Fruit fly (Drosophila melanogaster) whole organism, wandering third instar larva: ENCODE measurements around the gene Alms1b.

Experiments
- Abd-B ChIP-seq: fragments of >200 bp; optimal IDR thresholded peaks from 2 replicates; lab custom pipeline; 2017; ENCODE audit warnings: missing biosample characterization, missing genetic modification characterization
- CG32264 ChIP-seq: fragments of 200-800 bp; sonication (Bioruptor generic); optimal IDR thresholded peaks from 2 replicates; lab custom pipeline; 2016; ENCODE audit warnings: missing biosample characterization, missing genetic modification characterization
- CG9705 ChIP-seq: fragments of 200-800 bp; sonication (Bioruptor generic); optimal IDR thresholded peaks from 2 replicates; lab custom pipeline; 2018; ENCODE audit warnings: missing biosample characterization, mild to moderate bottlenecking, missing genetic modification characterization
- Dfd ChIP-seq: fragments of >200 bp; optimal IDR thresholded peaks from 2 replicates; lab custom pipeline; 2017; ENCODE audit warnings: missing biosample characterization, missing genetic modification characterization
- GATAd ChIP-seq: sonication (Bioruptor generic); optimal IDR thresholded peaks from 2 replicates; lab custom pipeline; 2016; ENCODE audit warnings: missing biosample characterization, missing genetic modification characterization
- HLH106 ChIP-seq: fragments of 200-800 bp; optimal IDR thresholded peaks from 3 replicates; lab custom pipeline; 2019; ENCODE audit warnings: missing biosample characterization, mild to moderate bottlenecking, missing genetic modification characterization, moderate library complexity
- Hnf4 ChIP-seq: fragments of 200-800 bp; sonication (Bioruptor generic); optimal IDR thresholded peaks from 2 replicates; lab custom pipeline; 2016; ENCODE audit warnings: missing biosample characterization, mild to moderate bottlenecking, missing genetic modification characterization
- Hr78 ChIP-seq: fragments of >200 bp; optimal IDR thresholded peaks from 2 replicates; lab custom pipeline; 2017; ENCODE audit warnings: missing biosample characterization, missing genetic modification characterization
- Jra ChIP-seq: sonication (Bioruptor generic); optimal IDR thresholded peaks from 2 replicates; lab custom pipeline; 2016; ENCODE audit warnings: missing biosample characterization, missing genetic modification characterization
- Mio ChIP-seq: sonication (Bioruptor generic); optimal IDR thresholded peaks from 2 replicates; lab custom pipeline; 2016; ENCODE audit warnings: missing biosample characterization, missing genetic modification characterization
- Myc ChIP-seq: fragments of >200 bp; optimal IDR thresholded peaks from 2 replicates; lab custom pipeline; 2017
- N ChIP-seq: fragments of >200 bp; optimal IDR thresholded peaks from 2 replicates; lab custom pipeline; 2018; ENCODE audit warnings: missing biosample characterization, missing external identifiers, missing genetic modification characterization
- OdsH ChIP-seq: fragments of 200-800 bp; sonication (Bioruptor generic); optimal IDR thresholded peaks from 2 replicates; lab custom pipeline; 2016; ENCODE audit warnings: missing biosample characterization, mild to moderate bottlenecking, missing genetic modification characterization
- Rel ChIP-seq, 2 experiments: fragments of 200-800 bp; sonication (Bioruptor generic) in 1 of 2; optimal IDR thresholded peaks; 2 replicates in 1 of 2; 3 replicates in 1 of 2; lab custom pipeline; 2016 to 2019; ENCODE audit warnings: mild to moderate bottlenecking in 2 of 2, missing biosample characterization in 2 of 2, missing genetic modification characterization in 2 of 2, moderate library complexity in 1 of 2
- Sp1 ChIP-seq: fragments of 200-800 bp; sonication (Bioruptor generic); optimal IDR thresholded peaks from 3 replicates; lab custom pipeline; 2019; ENCODE audit warnings: missing biosample characterization, mild to moderate bottlenecking, missing genetic modification characterization, moderate library complexity
- Vsx2 ChIP-seq: fragments of 200-300, 225-300 bp; sonication (Bioruptor generic); optimal IDR thresholded peaks from 2 replicates; lab custom pipeline; 2018; ENCODE audit warnings: missing biosample characterization, missing genetic modification characterization; ENCODE audit not compliant: partially characterized antibody
- br ChIP-seq: fragments of 200-800 bp; sonication (Bioruptor generic); optimal IDR thresholded peaks from 2 replicates; lab custom pipeline; 2016; ENCODE audit warnings: missing biosample characterization, missing genetic modification characterization
- brk ChIP-seq: fragments of 200-800 bp; sonication (Bioruptor generic); optimal IDR thresholded peaks from 2 replicates; lab custom pipeline; 2016; ENCODE audit warnings: missing biosample characterization, mild to moderate bottlenecking, missing genetic modification characterization
- dl ChIP-seq, 2 experiments: fragments of 175-275, 200-275 bp in 1 of 2; fragments of 200-275 bp in 1 of 2; sonication (Bioruptor generic); optimal IDR thresholded peaks; lab custom pipeline; 2018; ENCODE audit warnings: mild to moderate bottlenecking in 2 of 2, missing biosample characterization in 2 of 2, missing genetic modification characterization in 2 of 2, moderate library complexity in 2 of 2; ENCODE audit not compliant: partially characterized antibody in 2 of 2, insufficient read depth in 1 of 2
- dmrt93B ChIP-seq: fragments of 200-800 bp; sonication (Bioruptor generic); optimal IDR thresholded peaks from 2 replicates; lab custom pipeline; 2018; ENCODE audit warnings: missing biosample characterization, mild to moderate bottlenecking, missing genetic modification characterization
- dsf ChIP-seq: sonication (Bioruptor generic); optimal IDR thresholded peaks from 2 replicates; lab custom pipeline; 2016; ENCODE audit warnings: missing biosample characterization, missing genetic modification characterization, borderline replicate concordance
- ey ChIP-seq: fragments of 200-800 bp; sonication (Bioruptor generic); optimal IDR thresholded peaks from 2 replicates; lab custom pipeline; 2016; ENCODE audit warnings: missing biosample characterization, missing genetic modification characterization
- foxo ChIP-seq, 2 experiments: fragments of 200-800 bp; sonication (Bioruptor generic); optimal IDR thresholded peaks; 2 replicates in 1 of 2; 3 replicates in 1 of 2; lab custom pipeline; 2016 to 2017; ENCODE audit warnings: missing biosample characterization in 2 of 2, missing genetic modification characterization in 2 of 2
- fru ChIP-seq: fragments of 200-800 bp; sonication (Bioruptor generic); optimal IDR thresholded peaks from 3 replicates; lab custom pipeline; 2016; ENCODE audit warnings: missing biosample characterization, mild to moderate bottlenecking, missing genetic modification characterization
- h ChIP-seq: fragments of 200-800 bp; sonication (Bioruptor generic); optimal IDR thresholded peaks from 3 replicates; lab custom pipeline; 2016; ENCODE audit warnings: missing biosample characterization, mild to moderate bottlenecking, missing genetic modification characterization
- jim ChIP-seq: fragments of 175-275, 200-325 bp; sonication (Bioruptor generic); optimal IDR thresholded peaks from 2 replicates; lab custom pipeline; 2016; ENCODE audit warnings: missing biosample characterization, mild to moderate bottlenecking, missing genetic modification characterization
- pan ChIP-seq: fragments of >200 bp; optimal IDR thresholded peaks from 2 replicates; lab custom pipeline; 2017
- psq ChIP-seq: fragments of 200-800 bp; sonication (Bioruptor generic); optimal IDR thresholded peaks from 3 replicates; lab custom pipeline; 2017; ENCODE audit warnings: missing biosample characterization, mild to moderate bottlenecking, missing genetic modification characterization, moderate library complexity
- rgr ChIP-seq: fragments of 200-800 bp; sonication (Bioruptor generic); optimal IDR thresholded peaks from 3 replicates; lab custom pipeline; 2016; ENCODE audit warnings: missing biosample characterization, mild to moderate bottlenecking, missing genetic modification characterization
- sv ChIP-seq: fragments of 200-800 bp; sonication (Bioruptor generic); optimal IDR thresholded peaks from 3 replicates; lab custom pipeline; 2016; ENCODE audit warnings: missing biosample characterization, missing genetic modification characterization
- tai ChIP-seq: sonication (Bioruptor generic); optimal IDR thresholded peaks from 2 replicates; lab custom pipeline; 2016; ENCODE audit warnings: missing biosample characterization, missing genetic modification characterization
- usp ChIP-seq: fragments of >200 bp; optimal IDR thresholded peaks from 2 replicates; lab custom pipeline; 2017; ENCODE audit warnings: missing biosample characterization, missing genetic modification characterization
- woc ChIP-seq: sonication (Bioruptor generic); optimal IDR thresholded peaks from 2 replicates; lab custom pipeline; 2016; ENCODE audit warnings: missing biosample characterization, mild to moderate bottlenecking, missing genetic modification characterization

Gene Alms1b

dm6 chrX:4599897-4600469, 30.8 kb downstream of the Alms1b start:
- TF ChIP-seq dsf (GFP tag; lab: Kevin White, UChicago) (no peak), N (GFP tag; lab: Kevin White, UChicago) (no peak), GATAd (no peak), dmrt93B (no peak), CG9705 (GFP tag; lab: Kevin White, UChicago) (no peak), dl (GFP tag; optimal IDR thresholded peaks at IDR 0.05; lab: Kevin White, UChicago; ENCODE audit: insufficient read depth in 1 of 2, partially characterized antibody in 2 of 2) (no peak), CG32264 (GFP tag; lab: Kevin White, UChicago) (no peak), Hr78 (no peak), woc (GFP tag; lab: Kevin White, UChicago) (no peak), Vsx2 (GFP tag; lab: Kevin White, UChicago) (no peak), tai (GFP tag; lab: Kevin White, UChicago) (no peak), jim (GFP tag; lab: Kevin White, UChicago) (no peak), Abd-B (no peak)

- TF ChIP-seq psq (GFP tag; lab: Kevin White, UChicago), result peak; percentile 12
- TF ChIP-seq Dfd (GFP tag; lab: Kevin White, UChicago), result no peak
These were observed 34.1 kb downstream of the Alms1b start for dm6 chrX:4596467-4597183.

dm6 chrX:4592258-4592657, 38.5 kb downstream of the Alms1b start:
- TF ChIP-seq dsf (GFP tag; lab: Kevin White, UChicago) (no peak), Rel (GFP tag; optimal IDR thresholded peaks at IDR 0.05; lab: Kevin White, UChicago) (no peak), Rel (tag; optimal IDR thresholded peaks at IDR 0.05; lab: Kevin White, UChicago) (peak; percentile 53)

dm6 chrX:4590772-4591064, 40.0 kb downstream of the Alms1b start:
- TF ChIP-seq Dfd (GFP tag; lab: Kevin White, UChicago) (no peak), Vsx2 (GFP tag; lab: Kevin White, UChicago) (no peak), dmrt93B (no peak), brk (GFP tag; lab: Kevin White, UChicago) (no peak), br (GFP tag; lab: Kevin White, UChicago) (no peak), Hr78 (no peak), rgr (GFP tag; lab: Kevin White, UChicago) (no peak), Jra (GFP tag; lab: Kevin White, UChicago) (no peak)
- TF ChIP-seq, all 38 proteins: peak for 0

dm6 chrX:4589951-4590771, 40.6 kb downstream of the Alms1b start:
- TF ChIP-seq pan (lab: Kevin White, UChicago) (no peak), woc (GFP tag; lab: Kevin White, UChicago) (peak; percentile 15), psq (GFP tag; lab: Kevin White, UChicago) (peak; percentile 78), Sp1 (GFP tag; lab: Kevin White, UChicago) (peak; percentile 87), dmrt93B (peak; percentile 94), OdsH (GFP tag; lab: Kevin White, UChicago) (peak; percentile 85), rgr (GFP tag; lab: Kevin White, UChicago) (peak; percentile 89), Mio (GFP tag; lab: Kevin White, UChicago) (peak; percentile 24), Rel (GFP tag; optimal IDR thresholded peaks at IDR 0.05; lab: Kevin White, UChicago) (no peak), Rel (tag; optimal IDR thresholded peaks at IDR 0.05; lab: Kevin White, UChicago) (peak; percentile 33), dl (GFP tag; optimal IDR thresholded peaks at IDR 0.05; lab: Kevin White, UChicago; ENCODE audit: insufficient read depth in 1 of 2, partially characterized antibody in 2 of 2) (no peak), CG9705 (GFP tag; lab: Kevin White, UChicago) (peak; percentile 80), sv (GFP tag; lab: Kevin White, UChicago) (peak; percentile 25), Myc (lab: Kevin White, UChicago) (no peak), Dfd (GFP tag; lab: Kevin White, UChicago) (peak; percentile 86), CG32264 (GFP tag; lab: Kevin White, UChicago) (no peak), Hnf4 (peak; percentile 47), brk (GFP tag; lab: Kevin White, UChicago) (no peak), foxo (GFP tag; optimal IDR thresholded peaks at IDR 0.05; lab: Kevin White, UChicago) (peak in 1 of 2 experiments; percentile 92), Jra (GFP tag; lab: Kevin White, UChicago) (no peak), tai (GFP tag; lab: Kevin White, UChicago) (peak; percentile 27), N (GFP tag; lab: Kevin White, UChicago) (peak; percentile 38), h (GFP tag; lab: Kevin White, UChicago) (peak; percentile 83), ey (GFP tag; lab: Kevin White, UChicago) (peak; percentile 79), HLH106 (tag; lab: Kevin White, UChicago) (peak; percentile 94), usp (GFP tag; lab: Kevin White, UChicago) (no peak), br (GFP tag; lab: Kevin White, UChicago) (peak; percentile 29), fru (GFP tag; lab: Kevin White, UChicago) (peak; percentile 61)
